Fruit fly (Drosophila melanogaster) whole organism, embryonic: Measurements from ENCODE around the gene Or22c.

ENCODE experiments used
- Atf-2 ChIP-seq: fragments of 200-800 bp; sonication (Bioruptor generic); optimal IDR thresholded peaks from 2 replicates; lab custom pipeline; 2016; ENCODE audit warnings: missing biosample characterization, missing genetic modification characterization
- Blimp-1 ChIP-seq: fragments of 200-800 bp; sonication (Bioruptor generic); optimal IDR thresholded peaks from 3 replicates; lab custom pipeline; 2018; ENCODE audit warnings: missing biosample characterization, missing genetic modification characterization, mild to moderate bottlenecking, moderate library complexity, missing genetic modification reagents
- CG11093 ChIP-seq: fragments of 200-800 bp; sonication (Bioruptor generic); IDR thresholded peaks from 3 replicates; pipeline ENCODE4 v1.3.6; 2022; ENCODE audit warnings: missing biosample characterization, missing genetic modification characterization
- CG1647 ChIP-seq: fragments of 200-800 bp; sonication (Bioruptor generic); optimal IDR thresholded peaks from 3 replicates; lab custom pipeline; 2016; ENCODE audit warnings: missing biosample characterization, missing genetic modification characterization
- CG17612 ChIP-seq: fragments of 200-800 bp; sonication (Bioruptor generic); IDR thresholded peaks from 2 replicates; pipeline ENCODE4 v1.3.6; 2022; ENCODE audit warnings: missing biosample characterization, missing genetic modification characterization
- CG17829 ChIP-seq: fragments of 200-800 bp; optimal IDR thresholded peaks from 2 replicates; lab custom pipeline; 2019; ENCODE audit warnings: missing biosample characterization, mild to moderate bottlenecking, missing genetic modification characterization, moderate library complexity
- CG30020 ChIP-seq: fragments of 200-800 bp; optimal IDR thresholded peaks from 2 replicates; lab custom pipeline; 2019; ENCODE audit warnings: missing biosample characterization, mild to moderate bottlenecking, missing genetic modification characterization, moderate library complexity
- CG31441 ChIP-seq: fragments of 200-800 bp; sonication (Bioruptor generic); IDR thresholded peaks from 2 replicates; pipeline ENCODE4 v1.3.6; 2022; ENCODE audit warnings: missing biosample characterization, missing genetic modification characterization
- CG3163 ChIP-seq: fragments of 200-800 bp; sonication (Bioruptor generic); optimal IDR thresholded peaks from 3 replicates; lab custom pipeline; 2016; ENCODE audit warnings: missing biosample characterization, missing genetic modification characterization
- CG32767 ChIP-seq: fragments of 200-800 bp; sonication (Bioruptor generic); IDR thresholded peaks from 2 replicates; pipeline ENCODE4 v1.3.6; 2022; ENCODE audit warnings: missing biosample characterization, missing genetic modification characterization
- CG34422 ChIP-seq: fragments of 200-800 bp; sonication (Bioruptor generic); IDR thresholded peaks from 3 replicates; pipeline ENCODE4 v1.3.6; 2022; ENCODE audit warnings: missing biosample characterization, missing genetic modification characterization
- CG3995 ChIP-seq: fragments of 200-800 bp; sonication (Bioruptor generic); optimal IDR thresholded peaks from 3 replicates; lab custom pipeline; 2016; ENCODE audit warnings: missing biosample characterization, missing genetic modification characterization
- CG42726 ChIP-seq: fragments of 200-800 bp; sonication (Bioruptor generic); IDR thresholded peaks from 2 replicates; pipeline ENCODE4 v1.3.6; 2022; ENCODE audit warnings: missing biosample characterization, missing genetic modification characterization; ENCODE audit not compliant: partially characterized antibody
- CG5953 ChIP-seq: fragments of 200-800 bp; sonication (Bioruptor generic); IDR thresholded peaks from 2 replicates; pipeline ENCODE4 v1.3.6; 2022; ENCODE audit warnings: missing biosample characterization, missing genetic modification characterization
- CG6175 ChIP-seq: fragments of 200-800 bp; sonication (Bioruptor generic); IDR thresholded peaks from 3 replicates; pipeline ENCODE4 v1.3.6; 2022; ENCODE audit warnings: missing biosample characterization, missing genetic modification characterization
- CG6654 ChIP-seq: fragments of 200-800 bp; sonication (Bioruptor generic); optimal IDR thresholded peaks from 2 replicates; lab custom pipeline; 2017; ENCODE audit warnings: missing biosample characterization, mild to moderate bottlenecking, missing genetic modification characterization
- CG6683 ChIP-seq: fragments of 200-800 bp; sonication (Bioruptor generic); optimal IDR thresholded peaks from 2 replicates; lab custom pipeline; 2017; ENCODE audit warnings: missing biosample characterization, mild to moderate bottlenecking, missing genetic modification characterization, missing genetic modification reagents
- CG8924 ChIP-seq: fragments of 200-800 bp; optimal IDR thresholded peaks from 3 replicates; lab custom pipeline; 2019; ENCODE audit warnings: missing biosample characterization, mild to moderate bottlenecking, missing genetic modification characterization, moderate library complexity
- Fer1 ChIP-seq: fragments of 200-800 bp; sonication (Bioruptor generic); optimal IDR thresholded peaks from 2 replicates; lab custom pipeline; 2017; ENCODE audit warnings: missing biosample characterization, mild to moderate bottlenecking, missing genetic modification characterization
- MBD-R2 ChIP-seq: fragments of 200-800 bp; sonication (Bioruptor generic); IDR thresholded peaks from 2 replicates; pipeline ENCODE4 v1.3.6; 2022; ENCODE audit warnings: missing biosample characterization, missing genetic modification characterization
- Mrtf ChIP-seq: fragments of 200-800 bp; sonication (Bioruptor generic); IDR thresholded peaks from 3 replicates; pipeline ENCODE4 v1.3.6; 2022; ENCODE audit warnings: missing biosample characterization, missing genetic modification characterization
- Pdp1 ChIP-seq, 2 experiments: fragments of 200-800 bp; sonication (Bioruptor generic); optimal IDR thresholded peaks; 3 replicates each; lab custom pipeline; 2016; ENCODE audit warnings: missing biosample characterization in 2 of 2, missing genetic modification characterization in 2 of 2, mild to moderate bottlenecking in 1 of 2, moderate library complexity in 1 of 2
- Side ChIP-seq: fragments of 200-800 bp; sonication (Bioruptor generic); optimal IDR thresholded peaks from 2 replicates; lab custom pipeline; 2016; ENCODE audit warnings: missing biosample characterization, missing genetic modification characterization
- Sin3A ChIP-seq: fragments of >200 bp; optimal IDR thresholded peaks from 2 replicates; lab custom pipeline; 2018
- Six4 ChIP-seq: fragments of 200-800 bp; sonication (Bioruptor generic); optimal IDR thresholded peaks from 2 replicates; lab custom pipeline; 2016; ENCODE audit warnings: missing biosample characterization, missing genetic modification characterization
- Tbp ChIP-seq: fragments of >200 bp; optimal IDR thresholded peaks from 2 replicates; lab custom pipeline; 2018; ENCODE audit warnings: missing biosample characterization, missing genetic modification characterization
- abd-A ChIP-seq: fragments of 200-800 bp; sonication (Bioruptor generic); optimal IDR thresholded peaks from 3 replicates; lab custom pipeline; 2019; ENCODE audit warnings: missing biosample characterization, mild to moderate bottlenecking, missing genetic modification characterization, moderate library complexity
- ato ChIP-seq: fragments of 200-800 bp; sonication (Bioruptor generic); IDR thresholded peaks from 2 replicates; pipeline ENCODE4 v1.3.6; 2022; ENCODE audit warnings: missing biosample characterization, missing genetic modification characterization; ENCODE audit not compliant: partially characterized antibody
- bbx ChIP-seq: fragments of 200-800 bp; sonication (Bioruptor generic); IDR thresholded peaks from 2 replicates; pipeline ENCODE4 v1.3.6; 2022; ENCODE audit warnings: missing biosample characterization, missing genetic modification characterization; ENCODE audit not compliant: partially characterized antibody
- bowl ChIP-seq: fragments of 200-800 bp; sonication (Bioruptor generic); IDR thresholded peaks from 2 replicates; pipeline ENCODE4 v1.3.6; 2022; ENCODE audit warnings: missing biosample characterization, missing genetic modification characterization
- cad ChIP-seq: fragments of >200 bp; optimal IDR thresholded peaks from 2 replicates; lab custom pipeline; 2017; ENCODE audit warnings: missing biosample characterization, missing genetic modification characterization
- corto ChIP-seq: fragments of 200-800 bp; sonication (Bioruptor generic); optimal IDR thresholded peaks from 2 replicates; lab custom pipeline; 2016; ENCODE audit warnings: missing biosample characterization, mild to moderate bottlenecking, missing genetic modification characterization, moderate library complexity
- danr ChIP-seq: fragments of 200-800 bp; sonication (Bioruptor generic); IDR thresholded peaks from 2 replicates; pipeline ENCODE4 v1.3.6; 2022; ENCODE audit warnings: missing biosample characterization, missing genetic modification characterization
- dmrt99B ChIP-seq: fragments of 200-800 bp; sonication (Bioruptor generic); optimal IDR thresholded peaks from 2 replicates; lab custom pipeline; 2018; ENCODE audit warnings: missing biosample characterization, mild to moderate bottlenecking, missing genetic modification characterization, moderate library complexity
- exex ChIP-seq: fragments of 200-800 bp; sonication (Bioruptor generic); optimal IDR thresholded peaks from 4 replicates; lab custom pipeline; 2018; ENCODE audit warnings: missing biosample characterization, mild to moderate bottlenecking, missing genetic modification characterization, moderate library complexity
- fru ChIP-seq: fragments of >200 bp; optimal IDR thresholded peaks from 2 replicates; lab custom pipeline; 2017
- grau ChIP-seq: fragments of 200-800 bp; optimal IDR thresholded peaks from 3 replicates; lab custom pipeline; 2019; ENCODE audit warnings: missing biosample characterization, mild to moderate bottlenecking, missing genetic modification characterization, moderate library complexity
- gro ChIP-seq: fragments of 200-800 bp; sonication (Bioruptor generic); optimal IDR thresholded peaks from 2 replicates; lab custom pipeline; 2016; ENCODE audit warnings: missing biosample characterization, missing genetic modification characterization
- kay ChIP-seq: fragments of 200-800 bp; sonication (Bioruptor generic); optimal IDR thresholded peaks from 2 replicates; lab custom pipeline; 2016; ENCODE audit warnings: missing biosample characterization, missing genetic modification characterization
- lov ChIP-seq, 2 experiments: fragments of 200-800 bp in 1 of 2; fragments of >200 bp in 1 of 2; sonication (Bioruptor generic) in 1 of 2; IDR thresholded peaks in 1 of 2; optimal IDR thresholded peaks in 1 of 2; 2 replicates in 1 of 2; 3 replicates in 1 of 2; pipeline versions ENCODE4 v1.3.6 to Lab custom; 2017 to 2022; ENCODE audit warnings: missing biosample characterization in 1 of 2, missing genetic modification characterization in 1 of 2
- pzg ChIP-seq: fragments of 200-800 bp; sonication (Bioruptor generic); optimal IDR thresholded peaks from 3 replicates; lab custom pipeline; 2018; ENCODE audit warnings: missing biosample characterization, mild to moderate bottlenecking, missing genetic modification characterization, moderate library complexity
- slou ChIP-seq: fragments of 200-800 bp; sonication (Bioruptor generic); optimal IDR thresholded peaks from 3 replicates; lab custom pipeline; 2016; ENCODE audit warnings: missing biosample characterization, missing genetic modification characterization
- tio ChIP-seq: fragments of 200-800 bp; sonication (Bioruptor generic); optimal IDR thresholded peaks from 2 replicates; lab custom pipeline; 2017; ENCODE audit warnings: missing biosample characterization, missing genetic modification characterization, inconsistent platforms
- trh ChIP-seq: fragments of 200-800 bp; sonication (Bioruptor generic); optimal IDR thresholded peaks from 2 replicates; lab custom pipeline; 2016; ENCODE audit warnings: missing biosample characterization, missing genetic modification characterization
- vnd ChIP-seq: fragments of 200-800 bp; sonication (Bioruptor generic); IDR thresholded peaks from 3 replicates; pipeline ENCODE4 v1.3.6; 2022; ENCODE audit warnings: missing biosample characterization, missing genetic modification characterization; ENCODE audit not compliant: partially characterized antibody
- wdn ChIP-seq: fragments of 200-800 bp; sonication (Bioruptor generic); IDR thresholded peaks from 2 replicates; pipeline ENCODE4 v1.3.6; 2022; ENCODE audit warnings: missing biosample characterization, missing genetic modification characterization

Gene Or22c

DNA sequence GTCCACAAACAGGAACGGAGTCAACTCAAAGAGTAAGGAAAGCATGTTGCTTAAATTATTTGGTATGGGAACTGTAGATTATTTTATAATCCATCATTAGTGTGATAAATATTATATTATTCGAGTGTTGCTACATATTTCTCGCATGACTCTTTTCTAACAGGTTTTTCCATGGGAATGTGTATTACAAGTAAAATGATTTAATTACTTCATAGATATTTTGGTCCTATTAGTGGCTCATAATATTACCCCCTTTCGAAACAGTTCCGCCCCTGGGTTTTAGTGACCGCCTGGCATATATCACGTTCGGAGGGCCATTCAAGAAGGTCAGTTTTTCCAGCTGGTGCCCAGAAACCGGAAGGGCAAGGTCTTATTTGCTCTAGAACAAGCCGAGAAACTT is 22.3 kb upstream of the Or22c start (continued):
- TF ChIP-seq pzg (GFP tag; lab: Kevin White, UChicago), result no peak
- TF ChIP-seq Atf-2 (GFP tag; lab: Kevin White, UChicago), result no peak
- TF ChIP-seq, all 482 proteins: peak for 45

DNA sequence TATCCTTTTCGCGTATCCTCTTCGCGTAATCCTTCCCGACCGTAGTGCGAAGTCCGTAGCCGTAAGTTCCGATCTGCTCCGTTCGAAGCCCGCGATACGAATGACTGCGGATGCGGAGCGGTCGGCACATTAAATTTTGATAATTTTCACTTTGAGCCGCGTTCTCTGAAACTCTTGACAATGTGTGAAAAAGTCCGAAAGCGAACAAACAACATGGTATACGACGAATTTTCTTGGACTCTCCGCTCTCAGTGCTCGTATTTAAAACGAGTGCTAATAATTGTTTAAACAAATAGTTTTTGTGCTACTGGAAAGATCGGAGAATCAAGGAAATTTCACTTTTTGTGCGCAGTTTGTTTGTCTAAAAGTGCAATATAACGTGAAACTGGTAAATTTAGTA is 18.4 kb upstream of the Or22c start, which contains the start of gene CG42296:
Gene CG42296 (minus strand): TSS at position 101 of the 400 bp plus-strand sequence.
- TF ChIP-seq CG17612 (GFP tag; lab: Robert Waterston, UW) (no peak), Blimp-1 (GFP tag; lab: Kevin White, UChicago) (peak; percentile 65)

DNA sequence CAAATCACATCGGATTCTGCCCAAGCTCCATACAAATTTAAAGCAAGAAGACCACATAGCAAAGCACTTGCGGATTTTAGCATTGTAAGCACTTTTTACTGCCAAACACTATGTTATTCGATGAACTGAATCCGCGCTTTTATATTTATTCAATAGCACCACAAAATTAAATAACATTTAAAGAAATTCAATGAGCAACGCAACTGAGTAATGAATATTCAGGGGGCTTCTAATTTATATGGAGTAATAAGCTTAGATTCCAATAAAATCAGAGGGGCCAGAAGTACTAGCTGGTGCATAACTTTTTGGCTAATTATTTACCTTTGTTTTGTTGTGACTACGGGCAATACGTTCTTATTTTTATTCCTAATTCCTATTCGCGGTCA is 17.2 kb upstream of the Or22c start, which contains the start of gene lectin-22C:
Gene lectin-22C (minus strand): TSS at position 101 of the 386 bp plus-strand sequence.
- no peak for TF ChIP-seq abd-A (tag; lab: Kevin White, UChicago)
- TF ChIP-seq CG34422, result no peak
- no peak for TF ChIP-seq slou (GFP tag; lab: Kevin White, UChicago)
- no peak for TF ChIP-seq danr (GFP tag; lab: Robert Waterston, UW)
- no peak for TF ChIP-seq trh
- no peak for TF ChIP-seq kay (GFP tag; lab: Kevin White, UChicago)
- no peak for TF ChIP-seq cad (GFP tag; lab: Kevin White, UChicago)
- TF ChIP-seq ato, result no peak
- no peak for TF ChIP-seq Mrtf
- TF ChIP-seq Blimp-1 (GFP tag; lab: Kevin White, UChicago), result no peak

DNA sequence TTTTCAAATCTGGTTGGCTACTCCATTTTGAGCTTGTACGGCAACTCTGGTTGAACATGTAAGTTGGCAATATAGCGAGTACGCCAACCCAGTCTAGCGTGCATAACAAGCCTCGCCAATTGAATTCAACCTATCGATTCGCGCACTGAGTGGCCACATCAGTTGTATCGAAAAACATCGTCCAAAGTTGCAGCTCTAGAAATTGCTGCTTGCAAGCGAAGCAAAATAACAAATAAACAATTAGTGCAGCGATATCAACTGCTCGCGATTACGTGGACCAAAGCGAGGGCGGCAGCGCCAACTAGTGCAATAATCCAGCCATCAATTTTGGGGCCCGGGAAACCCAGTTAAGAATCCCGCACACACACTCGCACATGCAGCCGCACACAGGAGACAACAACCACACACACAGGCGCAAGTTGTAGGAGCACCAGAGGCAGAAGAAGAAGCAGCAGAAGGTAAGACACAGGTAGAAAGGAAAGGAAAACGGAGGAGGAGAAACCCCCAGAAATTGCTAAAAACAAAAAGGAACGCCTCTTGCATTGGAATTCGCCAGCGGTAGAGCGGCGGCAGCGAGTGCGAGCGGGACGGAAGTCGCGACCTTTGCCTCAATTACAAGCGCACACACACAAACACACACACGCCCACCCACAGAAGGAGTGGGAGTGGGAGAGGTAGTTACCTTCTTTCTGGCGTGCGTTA is 16.7 kb upstream of the Or22c start:
- peak; percentile 11 for TF ChIP-seq Side (GFP tag; lab: Kevin White, UChicago)
- no peak for TF ChIP-seq CG6683
- no peak for TF ChIP-seq exex (tag; lab: Kevin White, UChicago)
- TF ChIP-seq fru, result no peak
- peak; percentile 90 for TF ChIP-seq bbx (GFP tag; lab: Robert Waterston, UW)
- TF ChIP-seq CG5953 (GFP tag; lab: Robert Waterston, UW), result no peak
- no peak for TF ChIP-seq CG3995 (GFP tag; lab: Kevin White, UChicago)
- TF ChIP-seq Fer1 (GFP tag; lab: Kevin White, UChicago), result no peak
- no peak for TF ChIP-seq CG32767 (GFP tag; lab: Robert Waterston, UW)
- peak; percentile 34 for TF ChIP-seq grau
- no peak for TF ChIP-seq CG11093 (GFP tag; lab: Robert Waterston, UW)
- TF ChIP-seq CG42726 (GFP tag; lab: Robert Waterston, UW), result peak; percentile 97
- no peak for TF ChIP-seq CG31441 (GFP tag; lab: Robert Waterston, UW)
- TF ChIP-seq CG30020 (tag; lab: Kevin White, UChicago), result no peak
- TF ChIP-seq gro (GFP tag; lab: Kevin White, UChicago), result no peak
- TF ChIP-seq CG17829, result peak; percentile 56
- TF ChIP-seq wdn (GFP tag; lab: Robert Waterston, UW), result no peak
- no peak for TF ChIP-seq dmrt99B (tag; lab: Kevin White, UChicago)
- TF ChIP-seq bowl, result no peak
- TF ChIP-seq lov (optimal IDR thresholded peaks at IDR 0.05; lab: Kevin White, UChicago), result no peak
- no peak for TF ChIP-seq lov (GFP tag; IDR thresholded peaks at IDR 0.05; lab: Robert Waterston, UW)
- TF ChIP-seq corto (GFP tag; lab: Kevin White, UChicago), result no peak
- TF ChIP-seq Pdp1 (GFP tag; optimal IDR thresholded peaks at IDR 0.05; lab: Kevin White, UChicago), result peak in 1 of 2 experiments; percentile 98
- peak; percentile 89 for TF ChIP-seq vnd (GFP tag; lab: Robert Waterston, UW)
- TF ChIP-seq CG1647 (GFP tag; lab: Kevin White, UChicago), result peak; percentile 45
- TF ChIP-seq MBD-R2 (GFP tag; lab: Robert Waterston, UW), result peak; percentile 58
- TF ChIP-seq Sin3A (lab: Kevin White, UChicago), result peak; percentile 94
- TF ChIP-seq CG6175 (GFP tag; lab: Robert Waterston, UW), result no peak
- TF ChIP-seq Six4 (GFP tag; lab: Kevin White, UChicago), result no peak
- TF ChIP-seq CG3163 (GFP tag; lab: Kevin White, UChicago), result peak; percentile 29
- TF ChIP-seq tio (GFP tag; lab: Kevin White, UChicago), result no peak
- TF ChIP-seq Tbp (GFP tag; lab: Kevin White, UChicago), result no peak
- TF ChIP-seq CG8924, result no peak
- TF ChIP-seq CG6654, result no peak
